Fruit fly (Drosophila melanogaster): ENCODE data around the gene CG43851.
A peak's percentile ranks its signal among the peaks of the same experiment; 100 is the strongest.

Gene CG43851

dm6 chr2L:2636326-2637001, 11.2 kb upstream of the CG43851 start:
- TF ChIP-seq Rel (GFP tag; optimal IDR thresholded peaks at IDR 0.05) (no peak), Rel (tag; optimal IDR thresholded peaks at IDR 0.05) (no peak), foxo (GFP tag; optimal IDR thresholded peaks at IDR 0.05) (peak in 1 of 2 experiments; percentile 22), Sp1 (GFP tag; optimal IDR thresholded peaks at IDR 0.05) (peak; percentile 38), jim (GFP tag; optimal IDR thresholded peaks at IDR 0.05) (no peak)

DNA sequence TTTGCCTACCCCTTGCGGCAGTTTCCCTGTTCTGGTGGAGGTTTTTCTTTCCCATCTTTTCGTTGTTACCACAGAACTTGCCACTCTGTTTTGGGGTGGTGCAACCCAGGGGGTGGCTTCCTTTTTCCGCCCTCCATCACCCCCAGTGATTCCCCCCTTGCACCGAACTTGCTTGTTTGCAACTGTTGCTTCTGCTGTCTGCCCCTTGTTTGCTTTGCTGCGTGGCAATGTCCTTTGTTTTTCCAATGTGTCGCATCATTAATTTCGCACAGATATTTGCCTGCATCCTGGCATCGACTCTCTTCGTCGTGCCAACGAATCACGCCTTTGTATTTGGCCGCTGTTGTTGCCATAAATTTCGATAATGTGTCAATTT, 10.7 kb upstream of the CG43851 start:
- TF ChIP-seq CG9705 (GFP tag; optimal IDR thresholded peaks at IDR 0.05), result no peak
- no peak for TF ChIP-seq GATAd (GFP tag; optimal IDR thresholded peaks at IDR 0.05)

dm6 chr2L:2652314-2652713, 4.6 kb downstream of the CG43851 start, which contains the start of gene CG33125:
Gene CG33125 (minus strand): TSS chr2L:2652414.
- no peak for TF ChIP-seq rgr (GFP tag; optimal IDR thresholded peaks at IDR 0.05)
- TF ChIP-seq dmrt93B (GFP tag; optimal IDR thresholded peaks at IDR 0.05), result no peak
- TF ChIP-seq sv (GFP tag; optimal IDR thresholded peaks at IDR 0.05), result no peak
- TF ChIP-seq N (GFP tag; optimal IDR thresholded peaks at IDR 0.05), result no peak
- TF ChIP-seq ey (GFP tag; optimal IDR thresholded peaks at IDR 0.05), result no peak
- TF ChIP-seq jim (GFP tag; optimal IDR thresholded peaks at IDR 0.05), result no peak
- no peak for TF ChIP-seq Rel (GFP tag; optimal IDR thresholded peaks at IDR 0.05)
- no peak for TF ChIP-seq Rel (tag; optimal IDR thresholded peaks at IDR 0.05)
- no peak for TF ChIP-seq GATAd (GFP tag; optimal IDR thresholded peaks at IDR 0.05)
- TF ChIP-seq Hnf4 (GFP tag; optimal IDR thresholded peaks at IDR 0.05), result no peak

DNA sequence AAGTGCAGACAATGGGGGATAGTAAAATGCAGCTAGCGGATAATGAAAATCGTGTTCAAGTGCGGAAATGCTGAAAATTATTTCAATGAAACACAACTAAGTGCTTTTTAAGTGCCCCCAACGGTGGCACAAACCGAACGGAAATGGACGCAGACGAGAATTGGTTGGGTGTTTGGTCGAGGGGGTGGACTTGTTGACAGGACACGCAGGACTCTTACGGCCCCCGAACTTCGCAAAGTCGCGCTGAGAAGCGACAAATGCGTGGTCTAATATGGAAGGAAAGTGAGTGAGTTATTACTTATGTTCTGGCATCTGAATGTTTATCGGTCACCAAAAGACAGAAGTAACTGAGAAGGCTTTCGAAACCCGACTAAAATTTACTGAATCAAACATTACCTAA, 5.1 kb downstream of the CG43851 start, which contains the start of gene Prosbeta4R1:
Gene Prosbeta4R1 (plus strand): TSS at position 301 of the 400 bp plus-strand sequence.
- TF ChIP-seq sage (GFP tag; optimal IDR thresholded peaks at IDR 0.05) (no peak), CG9705 (GFP tag; optimal IDR thresholded peaks at IDR 0.05) (no peak), foxo (GFP tag; optimal IDR thresholded peaks at IDR 0.05) (no peak), dmrt93B (GFP tag; optimal IDR thresholded peaks at IDR 0.05) (no peak), HLH106 (tag; optimal IDR thresholded peaks at IDR 0.05) (no peak), fru (GFP tag; optimal IDR thresholded peaks at IDR 0.05) (no peak), Abd-B (GFP tag; optimal IDR thresholded peaks at IDR 0.05) (no peak), Hr78 (GFP tag; optimal IDR thresholded peaks at IDR 0.05) (no peak), ey (GFP tag; optimal IDR thresholded peaks at IDR 0.05) (no peak), Rel (GFP tag; optimal IDR thresholded peaks at IDR 0.05) (no peak), Rel (tag; optimal IDR thresholded peaks at IDR 0.05) (no peak), Myc (optimal IDR thresholded peaks at IDR 0.05) (no peak), sv (GFP tag; optimal IDR thresholded peaks at IDR 0.05) (no peak), psq (GFP tag; optimal IDR thresholded peaks at IDR 0.05) (no peak), dsf (GFP tag; optimal IDR thresholded peaks at IDR 0.05; ENCODE audit: borderline replicate concordance) (no peak), brk (GFP tag; optimal IDR thresholded peaks at IDR 0.05) (no peak), woc (GFP tag; optimal IDR thresholded peaks at IDR 0.05) (no peak), OdsH (GFP tag; optimal IDR thresholded peaks at IDR 0.05) (no peak), CG32264 (GFP tag; optimal IDR thresholded peaks at IDR 0.05) (no peak), dl (GFP tag; optimal IDR thresholded peaks at IDR 0.05; ENCODE audit: insufficient read depth in 1 of 2, partially characterized antibody in 2 of 2) (no peak), lola (GFP tag; optimal IDR thresholded peaks at IDR 0.05) (no peak)

dm6 chr2L:2653749-2654148, 6.1 kb downstream of the CG43851 start, which contains the start of gene Or23a:
Gene Or23a (plus strand): TSS chr2L:2654049.
- TF ChIP-seq Myc (optimal IDR thresholded peaks at IDR 0.05), result no peak

DNA sequence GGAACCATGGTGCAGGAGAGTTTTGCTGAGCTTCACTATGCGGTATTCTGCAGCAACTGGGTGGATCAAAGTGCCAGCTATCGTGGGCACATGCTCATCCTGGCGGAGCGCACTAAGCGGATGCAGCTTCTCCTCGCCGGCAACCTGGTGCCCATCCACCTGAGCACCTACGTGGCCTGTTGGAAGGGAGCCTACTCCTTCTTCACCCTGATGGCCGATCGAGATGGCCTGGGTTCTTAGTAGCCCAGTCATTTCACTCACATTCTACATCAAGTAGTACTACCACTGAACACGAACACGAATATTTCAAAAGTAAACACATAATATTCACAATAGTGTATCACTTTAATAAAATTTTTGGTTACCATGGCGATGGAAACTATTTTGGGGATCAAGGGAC, 7.4 kb downstream of the CG43851 start, which contains the start of gene Prosbeta4R2:
Gene Prosbeta4R2 (plus strand): TSS at position 301 of the 400 bp plus-strand sequence.
- TF ChIP-seq Abd-B (GFP tag; optimal IDR thresholded peaks at IDR 0.05) (no peak), psq (GFP tag; optimal IDR thresholded peaks at IDR 0.05) (no peak), Dfd (GFP tag; optimal IDR thresholded peaks at IDR 0.05) (no peak), Dif (GFP tag; optimal IDR thresholded peaks at IDR 0.05; ENCODE audit: partially characterized antibody) (no peak), Hr78 (GFP tag; optimal IDR thresholded peaks at IDR 0.05) (no peak), HLH106 (tag; optimal IDR thresholded peaks at IDR 0.05) (no peak), Sp1 (GFP tag; optimal IDR thresholded peaks at IDR 0.05) (no peak), rgr (GFP tag; optimal IDR thresholded peaks at IDR 0.05) (no peak), Jra (GFP tag; optimal IDR thresholded peaks at IDR 0.05) (no peak), CG9705 (GFP tag; optimal IDR thresholded peaks at IDR 0.05) (no peak), br (GFP tag; optimal IDR thresholded peaks at IDR 0.05) (no peak), CrebA (GFP tag; optimal IDR thresholded peaks at IDR 0.05; ENCODE audit: borderline replicate concordance) (no peak), dl (GFP tag; optimal IDR thresholded peaks at IDR 0.05; ENCODE audit: insufficient read depth in 1 of 2, partially characterized antibody in 2 of 2) (no peak), pan (optimal IDR thresholded peaks at IDR 0.05) (no peak), foxo (GFP tag; optimal IDR thresholded peaks at IDR 0.05) (no peak), Hnf4 (GFP tag; optimal IDR thresholded peaks at IDR 0.05) (no peak), sage (GFP tag; optimal IDR thresholded peaks at IDR 0.05) (no peak), sv (GFP tag; optimal IDR thresholded peaks at IDR 0.05) (no peak), jim (GFP tag; optimal IDR thresholded peaks at IDR 0.05) (no peak), Vsx2 (GFP tag; optimal IDR thresholded peaks at IDR 0.05; ENCODE audit: partially characterized antibody) (no peak)
